Fruit fly (Drosophila melanogaster) whole organism, embryonic: ENCODE measurements around the gene CCHa1.

Experiments used
- Ada2b ChIP-seq: fragments of 200-800 bp; sonication (Bioruptor generic); IDR thresholded peaks from 2 replicates; pipeline ENCODE4 v1.3.6; 2022; ENCODE audit warnings: missing biosample characterization, missing genetic modification characterization
- Adf1 ChIP-seq: fragments of 200-800 bp; sonication (Bioruptor generic); IDR thresholded peaks from 2 replicates; pipeline ENCODE4 v1.3.6; 2022; ENCODE audit warnings: missing biosample characterization, missing genetic modification characterization
- B-H1 ChIP-seq: fragments of 200-800 bp; sonication (Bioruptor generic); IDR thresholded peaks from 3 replicates; pipeline ENCODE4 v1.3.6; 2022; ENCODE audit warnings: missing biosample characterization, missing genetic modification characterization
- Bteb2 ChIP-seq: fragments of 200-800 bp; sonication (Bioruptor generic); optimal IDR thresholded peaks from 2 replicates; lab custom pipeline; 2016; ENCODE audit warnings: missing biosample characterization, missing genetic modification characterization
- CG10959 ChIP-seq: fragments of 200-800 bp; sonication (Bioruptor generic); IDR thresholded peaks from 2 replicates; pipeline ENCODE4 v1.3.6; 2022; ENCODE audit warnings: missing biosample characterization, missing genetic modification characterization
- CG12659 ChIP-seq: fragments of 200-800 bp; sonication (Bioruptor generic); optimal IDR thresholded peaks from 3 replicates; lab custom pipeline; 2017; ENCODE audit warnings: mild to moderate bottlenecking, missing biosample characterization, missing genetic modification reagents, missing genetic modification characterization
- CG14710 ChIP-seq: fragments of 200-800 bp; sonication (Bioruptor generic); optimal IDR thresholded peaks from 3 replicates; lab custom pipeline; 2019; ENCODE audit warnings: missing biosample characterization, mild to moderate bottlenecking, missing genetic modification characterization, moderate library complexity
- CG15269 ChIP-seq: fragments of 200-800 bp; sonication (Bioruptor generic); optimal IDR thresholded peaks from 2 replicates; lab custom pipeline; 2018; ENCODE audit warnings: missing biosample characterization, mild to moderate bottlenecking, missing genetic modification characterization, moderate library complexity
- CG1529 ChIP-seq: fragments of 200-800 bp; sonication (Bioruptor generic); optimal IDR thresholded peaks from 3 replicates; lab custom pipeline; 2018; ENCODE audit warnings: missing biosample characterization, missing genetic modification characterization
- CG1603 ChIP-seq: fragments of 200-800 bp; sonication (Bioruptor generic); optimal IDR thresholded peaks from 2 replicates; lab custom pipeline; 2019; ENCODE audit warnings: missing biosample characterization, mild to moderate bottlenecking, missing genetic modification characterization, moderate library complexity
- CG17186 ChIP-seq: fragments of 200-800 bp; sonication (Bioruptor generic); optimal IDR thresholded peaks from 3 replicates; lab custom pipeline; 2017; ENCODE audit warnings: missing biosample characterization, missing genetic modification reagents, missing genetic modification characterization
- CG17361 ChIP-seq: fragments of 200-800 bp; sonication (Bioruptor generic); IDR thresholded peaks from 3 replicates; pipeline ENCODE4 v1.3.6; 2022; ENCODE audit warnings: missing biosample characterization, missing genetic modification characterization
- CG1832 ChIP-seq: fragments of 200-800 bp; sonication (Bioruptor generic); optimal IDR thresholded peaks from 2 replicates; lab custom pipeline; 2017; ENCODE audit warnings: missing biosample characterization, mild to moderate bottlenecking, missing genetic modification characterization, inconsistent platforms
- CG18619 ChIP-seq: fragments of 200-800 bp; sonication (Bioruptor generic); optimal IDR thresholded peaks from 3 replicates; lab custom pipeline; 2017; ENCODE audit warnings: missing biosample characterization, mild to moderate bottlenecking, missing genetic modification characterization
- CG2120 ChIP-seq: fragments of 200-800 bp; sonication (Bioruptor generic); optimal IDR thresholded peaks from 3 replicates; lab custom pipeline; 2016; ENCODE audit warnings: missing biosample characterization, missing genetic modification characterization
- CG2129 ChIP-seq: fragments of 200-800 bp; sonication (Bioruptor generic); IDR thresholded peaks from 2 replicates; pipeline ENCODE4 v1.3.6; 2022; ENCODE audit warnings: missing biosample characterization, missing genetic modification characterization; ENCODE audit not compliant: partially characterized antibody
- CG2875 ChIP-seq: fragments of 200-800 bp; sonication (Bioruptor generic); optimal IDR thresholded peaks from 2 replicates; lab custom pipeline; 2017; ENCODE audit warnings: missing biosample characterization, mild to moderate bottlenecking, missing genetic modification characterization, missing genetic modification reagents
- CG33213 ChIP-seq: fragments of 200-800 bp; sonication (Bioruptor generic); optimal IDR thresholded peaks from 3 replicates; lab custom pipeline; 2016; ENCODE audit warnings: missing biosample characterization, missing genetic modification characterization
- CG6175 ChIP-seq: fragments of 200-800 bp; sonication (Bioruptor generic); IDR thresholded peaks from 3 replicates; pipeline ENCODE4 v1.3.6; 2022; ENCODE audit warnings: missing biosample characterization, missing genetic modification characterization
- CG8359 ChIP-seq: fragments of 200-800 bp; sonication (Bioruptor generic); optimal IDR thresholded peaks from 2 replicates; lab custom pipeline; 2017; ENCODE audit warnings: missing biosample characterization, mild to moderate bottlenecking, missing genetic modification characterization, borderline replicate concordance
- CG9876 ChIP-seq: fragments of 200-800 bp; sonication (Bioruptor generic); optimal IDR thresholded peaks from 2 replicates; lab custom pipeline; 2016; ENCODE audit warnings: missing biosample characterization, missing genetic modification characterization
- E2f2 ChIP-seq: fragments of 200-800 bp; sonication (Bioruptor generic); IDR thresholded peaks from 2 replicates; pipeline ENCODE4 v1.3.6; 2022; ENCODE audit warnings: missing biosample characterization, missing genetic modification characterization
- Gsc ChIP-seq: fragments of 200-800 bp; sonication (Bioruptor generic); IDR thresholded peaks from 2 replicates; pipeline ENCODE4 v1.3.6; 2022; ENCODE audit warnings: missing biosample characterization, missing genetic modification characterization
- Hr3 ChIP-seq: fragments of 200-800 bp; sonication (Bioruptor generic); optimal IDR thresholded peaks from 3 replicates; lab custom pipeline; 2016; ENCODE audit warnings: missing biosample characterization, missing genetic modification characterization
- NFAT ChIP-seq: fragments of 200-800 bp; sonication (Bioruptor generic); IDR thresholded peaks from 2 replicates; pipeline ENCODE4 v1.3.6; 2022; ENCODE audit warnings: missing biosample characterization, missing genetic modification characterization
- NfI ChIP-seq: fragments of 200-800 bp; sonication (Bioruptor generic); optimal IDR thresholded peaks from 3 replicates; lab custom pipeline; 2018; ENCODE audit warnings: missing biosample characterization, mild to moderate bottlenecking, missing genetic modification characterization, moderate library complexity
- Opbp ChIP-seq: fragments of 200-800 bp; sonication (Bioruptor generic); IDR thresholded peaks from 3 replicates; pipeline ENCODE4 v1.3.6; 2022; ENCODE audit warnings: missing biosample characterization, missing genetic modification characterization; ENCODE audit not compliant: partially characterized antibody
- Ravus ChIP-seq: fragments of 200-800 bp; sonication (Bioruptor generic); IDR thresholded peaks from 2 replicates; pipeline ENCODE4 v1.3.6; 2022; ENCODE audit warnings: missing biosample characterization, missing genetic modification characterization
- Sox102F ChIP-seq: fragments of 200-800 bp; sonication (Bioruptor generic); optimal IDR thresholded peaks from 2 replicates; lab custom pipeline; 2018; ENCODE audit warnings: missing biosample characterization, mild to moderate bottlenecking, missing genetic modification characterization, moderate library complexity
- Spps ChIP-seq: fragments of 200-800 bp; sonication (Bioruptor generic); optimal IDR thresholded peaks from 2 replicates; lab custom pipeline; 2018; ENCODE audit warnings: missing biosample characterization, mild to moderate bottlenecking, missing genetic modification characterization
- Ssrp ChIP-seq: fragments of 200-800 bp; sonication (Bioruptor generic); optimal IDR thresholded peaks from 2 replicates; lab custom pipeline; 2018; ENCODE audit warnings: missing biosample characterization, mild to moderate bottlenecking, missing genetic modification characterization, moderate library complexity
- Stat92E ChIP-seq, 3 experiments: fragments of >200 bp in 2 of 3; fragments of 200-800 bp in 1 of 3; sonication (Bioruptor generic) in 1 of 3; optimal IDR thresholded peaks; 2 replicates each; lab custom pipeline; 2017 to 2019; ENCODE audit warnings: missing biosample characterization in 3 of 3, missing genetic modification characterization in 3 of 3, mild to moderate bottlenecking in 1 of 3, moderate library complexity in 1 of 3
- Vsx1 ChIP-seq: fragments of 200-800 bp; sonication (Bioruptor generic); optimal IDR thresholded peaks from 2 replicates; lab custom pipeline; 2017; ENCODE audit warnings: missing biosample characterization, mild to moderate bottlenecking, missing genetic modification characterization, missing genetic modification reagents
- bigmax ChIP-seq: fragments of 200-800 bp; sonication (Bioruptor generic); optimal IDR thresholded peaks from 2 replicates; lab custom pipeline; 2018; ENCODE audit warnings: missing biosample characterization, mild to moderate bottlenecking, missing genetic modification characterization
- br ChIP-seq: fragments of >200 bp; optimal IDR thresholded peaks from 2 replicates; lab custom pipeline; 2017
- cato ChIP-seq: fragments of 200-800 bp; sonication (Bioruptor generic); optimal IDR thresholded peaks from 2 replicates; lab custom pipeline; 2016; ENCODE audit warnings: missing biosample characterization, missing genetic modification characterization, borderline replicate concordance
- dati ChIP-seq: fragments of 200-800 bp; sonication (Bioruptor generic); IDR thresholded peaks from 2 replicates; pipeline ENCODE4 v1.3.6; 2022; ENCODE audit warnings: missing biosample characterization, missing genetic modification characterization
- dimm ChIP-seq: fragments of 200-800 bp; sonication (Bioruptor generic); IDR thresholded peaks from 2 replicates; pipeline ENCODE4 v1.3.6; 2022; ENCODE audit warnings: missing biosample characterization, missing genetic modification characterization
- dmrt99B ChIP-seq: fragments of 200-800 bp; sonication (Bioruptor generic); optimal IDR thresholded peaks from 2 replicates; lab custom pipeline; 2018; ENCODE audit warnings: missing biosample characterization, mild to moderate bottlenecking, missing genetic modification characterization, moderate library complexity
- dpn ChIP-seq, 2 experiments: fragments of 200-800 bp; sonication (Bioruptor generic); optimal IDR thresholded peaks; 3 replicates each; lab custom pipeline; 2016; ENCODE audit warnings: missing biosample characterization in 2 of 2, missing genetic modification characterization in 2 of 2
- emc ChIP-seq: fragments of 200-800 bp; sonication (Bioruptor generic); optimal IDR thresholded peaks from 2 replicates; lab custom pipeline; 2016; ENCODE audit warnings: missing biosample characterization, missing genetic modification characterization
- gce ChIP-seq: fragments of 200-800 bp; sonication (Bioruptor generic); IDR thresholded peaks from 3 replicates; pipeline ENCODE4 v1.3.6; 2022; ENCODE audit warnings: missing biosample characterization, missing genetic modification characterization
- gsb-n ChIP-seq: fragments of 200-800 bp; sonication (Bioruptor generic); optimal IDR thresholded peaks from 3 replicates; lab custom pipeline; 2018; ENCODE audit warnings: missing biosample characterization, mild to moderate bottlenecking, missing genetic modification characterization
- kni ChIP-seq: fragments of 200-800 bp; sonication (Bioruptor generic); optimal IDR thresholded peaks from 3 replicates; lab custom pipeline; 2017; ENCODE audit warnings: mild to moderate bottlenecking, missing biosample characterization, missing genetic modification reagents, missing genetic modification characterization
- lola ChIP-seq, 3 experiments: fragments of >200 bp in 2 of 3; fragments of 200-800 bp in 1 of 3; sonication (Bioruptor generic) in 1 of 3; optimal IDR thresholded peaks; 2 replicates each; lab custom pipeline; 2017 to 2019; ENCODE audit warnings: missing biosample characterization in 3 of 3, missing genetic modification characterization in 3 of 3, mild to moderate bottlenecking in 1 of 3, moderate library complexity in 1 of 3
- otp ChIP-seq: fragments of 200-800 bp; sonication (Bioruptor generic); IDR thresholded peaks from 3 replicates; pipeline ENCODE4, ENCODE4 v1.3.6; 2022; ENCODE audit warnings: missing biosample characterization, missing genetic modification characterization
- ranshi ChIP-seq: fragments of 200-800 bp; sonication (Bioruptor generic); IDR thresholded peaks from 2 replicates; pipeline ENCODE4 v1.3.6; 2022; ENCODE audit warnings: missing biosample characterization, missing genetic modification characterization
- salm ChIP-seq: fragments of 200-800 bp; sonication (Bioruptor generic); optimal IDR thresholded peaks from 2 replicates; lab custom pipeline; 2018; ENCODE audit warnings: missing biosample characterization, mild to moderate bottlenecking, missing genetic modification characterization
- shn ChIP-seq: fragments of 200-800 bp; sonication (Bioruptor generic); optimal IDR thresholded peaks from 3 replicates; lab custom pipeline; 2016; ENCODE audit warnings: missing biosample characterization, missing genetic modification characterization

CCHa1 gene

DNA sequence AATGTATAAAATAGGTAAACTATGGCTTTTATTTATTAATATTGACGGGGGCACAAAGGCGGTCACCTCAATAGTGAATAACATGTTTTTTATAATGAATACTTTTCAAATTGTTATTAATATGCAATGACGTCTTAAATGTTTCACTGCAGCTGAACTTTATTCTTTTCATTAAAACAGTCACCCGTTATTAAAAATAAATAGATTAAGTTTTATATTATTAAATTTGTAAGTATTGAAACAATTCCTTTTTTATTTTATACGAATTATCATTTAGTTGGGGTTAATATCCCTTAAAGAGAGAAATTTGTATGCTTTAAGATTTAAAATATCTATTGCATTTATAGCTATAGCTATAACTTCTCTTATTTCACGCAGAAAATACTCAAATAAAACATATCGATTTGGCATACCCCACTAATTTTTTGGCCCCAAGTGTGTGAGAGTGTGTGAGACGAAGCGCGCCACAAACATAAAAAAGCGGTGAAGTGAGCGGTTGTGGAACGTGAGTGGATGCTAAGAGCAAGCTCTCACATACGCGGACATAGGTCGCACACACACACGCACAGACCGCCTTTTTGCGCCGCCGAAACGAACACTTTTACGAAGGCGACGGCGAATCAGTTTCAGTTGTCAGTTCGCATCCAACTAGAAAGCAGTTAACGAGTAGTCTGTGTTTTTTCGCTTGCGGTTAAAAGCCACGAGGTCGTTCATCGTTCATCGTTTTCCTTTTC is 40.1 kb downstream of the CCHa1 start, which contains the start of gene foxo (continued):
- TF ChIP-seq gce (no peak), CG10959 (no peak), otp (GFP tag; lab: Robert Waterston, UW) (no peak), br (lab: Kevin White, UChicago) (no peak), Ada2b (GFP tag; lab: Robert Waterston, UW) (peak; percentile 61), E2f2 (GFP tag; lab: Robert Waterston, UW) (peak; percentile 26; the same call in 1 of the 2 replicates), Gsc (GFP tag; lab: Robert Waterston, UW) (no peak), CG17186 (GFP tag; lab: Kevin White, UChicago) (no peak), emc (GFP tag; lab: Kevin White, UChicago) (no peak), Ravus (no peak; the same call in 1 of the 2 replicates), CG1603 (tag; lab: Kevin White, UChicago) (peak; percentile 25), CG2129 (no peak), NfI (peak; percentile 66), dmrt99B (peak; percentile 91), gsb-n (tag; lab: Kevin White, UChicago) (peak; percentile 68), CG6175 (0 out of 3 replicates have a peak, but pooled peaks have one; percentile 34), Bteb2 (GFP tag; lab: Kevin White, UChicago) (no peak), NFAT (GFP tag; lab: Robert Waterston, UW) (no peak), CG15269 (tag; lab: Kevin White, UChicago) (peak; percentile 92), Sox102F (GFP tag; lab: Kevin White, UChicago) (peak; percentile 82), ranshi (0 out of 2 replicates have a peak, but pooled peaks have one; percentile 48), lola (GFP tag; optimal IDR thresholded peaks at IDR 0.05; lab: Kevin White, UChicago) (peak in 1 of 3 experiments; percentile 75), Ssrp (tag; lab: Kevin White, UChicago) (peak; percentile 82), bigmax (GFP tag; lab: Kevin White, UChicago) (no peak), CG18619 (GFP tag; lab: Kevin White, UChicago) (peak; percentile 90), CG9876 (GFP tag; lab: Kevin White, UChicago) (no peak), CG1529 (GFP tag; lab: Kevin White, UChicago) (peak; percentile 59), CG12659 (GFP tag; lab: Kevin White, UChicago) (peak; percentile 96), Adf1 (no peak), CG33213 (GFP tag; lab: Kevin White, UChicago) (no peak), dati (no peak), salm (tag; lab: Kevin White, UChicago) (peak; percentile 79), cato (peak; percentile 12), Opbp (no peak), CG14710 (tag; lab: Kevin White, UChicago) (peak; percentile 74), CG8359 (GFP tag; lab: Kevin White, UChicago) (peak; percentile 53), CG2120 (GFP tag; lab: Kevin White, UChicago) (peak; percentile 71), Hr3 (GFP tag; lab: Kevin White, UChicago) (peak; percentile 78), CG2875 (GFP tag; lab: Kevin White, UChicago) (peak; percentile 69), Spps (tag; lab: Kevin White, UChicago) (peak; percentile 55), dimm (GFP tag; lab: Robert Waterston, UW) (no peak), kni (GFP tag; lab: Kevin White, UChicago) (no peak), Vsx1 (peak; percentile 73), Stat92E (GFP tag; optimal IDR thresholded peaks at IDR 0.05; lab: Kevin White, UChicago) (no peak), CG1832 (GFP tag; lab: Kevin White, UChicago) (no peak), shn (GFP tag; lab: Kevin White, UChicago) (no peak), B-H1 (no peak), CG17361 (GFP tag; lab: Robert Waterston, UW) (peak; percentile 96), dpn (GFP tag; optimal IDR thresholded peaks at IDR 0.05; lab: Kevin White, UChicago) (peak; percentile 40 to 54)
